Fruit fly (Drosophila melanogaster) whole organism, embryonic: Measurements from ENCODE around the gene Dnai2.

Source experiments
- CG2875 ChIP-seq: fragments of 200-800 bp; sonication (Bioruptor generic); optimal IDR thresholded peaks from 2 replicates; lab custom pipeline; 2017; ENCODE audit warnings: missing biosample characterization, mild to moderate bottlenecking, missing genetic modification characterization, missing genetic modification reagents
- CG8765 ChIP-seq: fragments of 200-800 bp; sonication (Bioruptor generic); IDR thresholded peaks from 2 replicates; pipeline ENCODE4 v1.3.6; 2022; ENCODE audit warnings: missing biosample characterization, missing genetic modification characterization
- ac ChIP-seq: fragments of 200-800 bp; sonication (Bioruptor generic); optimal IDR thresholded peaks from 3 replicates; lab custom pipeline; 2017; ENCODE audit warnings: missing biosample characterization, mild to moderate bottlenecking, missing genetic modification characterization
- shn ChIP-seq: fragments of 200-800 bp; sonication (Bioruptor generic); optimal IDR thresholded peaks from 3 replicates; lab custom pipeline; 2016; ENCODE audit warnings: missing biosample characterization, missing genetic modification characterization
- toy ChIP-seq: fragments of 200-800 bp; sonication (Bioruptor generic); IDR thresholded peaks from 2 replicates; pipeline ENCODE4 v1.3.6; 2022; ENCODE audit warnings: missing biosample characterization, missing genetic modification characterization

DNA sequence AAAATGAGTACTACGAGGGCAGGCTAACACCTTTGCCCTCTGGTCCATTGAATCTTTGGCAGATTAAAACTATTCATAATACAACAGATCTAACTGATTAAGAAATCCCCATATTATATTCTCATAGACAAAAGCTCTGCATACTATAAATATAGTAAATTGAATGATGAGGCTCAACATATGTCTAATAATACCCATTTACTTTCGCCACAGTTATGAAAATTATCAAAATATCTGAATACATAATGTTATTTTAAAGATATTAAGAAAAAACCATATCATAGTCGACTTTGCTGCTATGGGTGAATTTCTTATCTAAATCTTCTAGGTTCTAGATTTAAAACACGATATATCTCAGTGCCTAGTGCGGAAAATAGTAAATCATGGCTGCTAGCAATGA lies 32.8 kb upstream of the Dnai2 start, which contains the start of gene CG32087:
- TF ChIP-seq ac, result no peak
- TF ChIP-seq CG8765, result no peak
- no peak for TF ChIP-seq CG2875
- no peak for TF ChIP-seq toy (GFP tag; lab: Robert Waterston, UW)
- no peak for TF ChIP-seq shn (GFP tag; lab: Kevin White, UChicago)
